Fruit fly (Drosophila melanogaster): ENCODE data around the gene Dus1.
A peak's percentile ranks its signal among the peaks of the same experiment; 100 is the strongest.

DNA sequence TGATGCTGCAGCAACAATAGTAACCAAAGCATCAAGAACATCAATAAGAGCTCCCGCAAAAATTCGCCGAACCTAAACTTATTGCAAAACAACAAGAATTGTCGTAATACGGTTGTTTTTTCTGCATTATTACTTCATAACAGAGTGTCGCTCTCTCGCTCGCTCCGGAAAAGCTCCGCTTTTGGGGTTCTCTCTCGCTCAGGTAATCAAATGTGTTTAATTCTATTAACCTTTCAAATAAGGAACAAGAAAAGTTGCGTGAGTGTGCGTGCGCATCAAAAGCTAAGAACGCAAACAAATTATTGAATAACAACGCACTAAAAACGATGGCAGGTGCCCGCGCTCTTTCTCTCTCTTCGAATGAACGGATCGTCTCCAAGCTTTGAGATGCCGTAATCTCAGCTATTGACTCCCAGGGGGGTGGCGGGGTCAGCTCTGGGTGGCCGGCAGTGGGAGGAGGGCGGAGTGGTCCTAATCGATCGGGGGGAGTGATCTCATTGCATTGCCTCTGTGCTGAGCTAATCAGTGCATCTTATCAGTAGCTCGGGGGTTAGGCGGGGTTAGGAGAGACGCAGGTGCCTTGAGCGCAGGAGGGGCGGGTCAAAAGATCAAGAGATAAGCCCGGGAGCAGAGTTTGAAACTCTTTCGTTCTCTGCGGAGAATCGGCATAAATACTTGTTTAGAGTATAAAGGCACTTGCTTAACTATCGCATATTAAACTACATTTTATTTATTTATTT, 34.8 kb upstream of the Dus1 start:
- TF ChIP-seq fd96Ca (GFP tag; IDR thresholded peaks at IDR 0.05), result no peak
- TF ChIP-seq CG10348 (GFP tag; IDR thresholded peaks at IDR 0.05), result no peak
- 0 out of 3 replicates have a peak, but pooled peaks have one; percentile 33 for TF ChIP-seq CG4496 (GFP tag; IDR thresholded peaks at IDR 0.05)
- TF ChIP-seq CG9948 (tag; optimal IDR thresholded peaks at IDR 0.05), result no peak
- TF ChIP-seq CG8159 (tag; optimal IDR thresholded peaks at IDR 0.05), result no peak
- TF ChIP-seq CG32121 (GFP tag; IDR thresholded peaks at IDR 0.05), result no peak; the same call in 1 of the 2 replicates
